Worm (Caenorhabditis elegans) whole organism, young adult: Measurements from ENCODE around the gene srj-22.

Experiments used
- C06A6.2 ChIP-seq: fragments of 200-800 bp; sonication (Bioruptor generic); conservative IDR thresholded peaks from 2 replicates; pipeline ENCODE4 v1.3.6; 2022; ENCODE audit warnings: missing genetic modification characterization, missing compliant biosample characterization
- F33H1.4 ChIP-seq: fragments of 200-800 bp; sonication (Bioruptor generic); IDR thresholded peaks from 2 replicates; pipeline ENCODE4 v1.3.6; 2022; ENCODE audit warnings: missing genetic modification reagents, missing genetic modification characterization, missing compliant biosample characterization
- F52B5.7 ChIP-seq: sonication (generic microtip); optimal IDR thresholded peaks from 2 replicates; lab custom pipeline; 2016; ENCODE audit warnings: mild to moderate bottlenecking, missing genetic modification characterization, missing compliant biosample characterization
- T26A5.8 ChIP-seq: sonication (generic microtip); optimal IDR thresholded peaks from 2 replicates; lab custom pipeline; 2016; ENCODE audit warnings: missing genetic modification characterization, missing compliant biosample characterization
- Y79H2A.3 ChIP-seq: fragments of 200-800 bp; sonication (Bioruptor generic); conservative IDR thresholded peaks from 2 replicates; pipeline ENCODE4 v1.3.6; 2022; ENCODE audit warnings: missing genetic modification reagents, missing genetic modification characterization, missing compliant biosample characterization
- ZK185.1 ChIP-seq: sonication (generic microtip); optimal IDR thresholded peaks from 2 replicates; lab custom pipeline; 2016; ENCODE audit warnings: mild to moderate bottlenecking, missing genetic modification characterization, missing compliant biosample characterization; ENCODE audit not compliant: poor library complexity, severe bottlenecking
- attf-3 ChIP-seq: fragments of 200-800 bp; sonication (Bioruptor generic); conservative IDR thresholded peaks from 2 replicates; pipeline ENCODE4 v1.3.6; 2022; ENCODE audit warnings: missing genetic modification reagents, missing genetic modification characterization, missing compliant biosample characterization
- attf-6 ChIP-seq: fragments of 200-800 bp; sonication (Bioruptor generic); IDR thresholded peaks from 2 replicates; pipeline ENCODE4 v1.3.6; 2022; ENCODE audit warnings: missing genetic modification reagents, missing genetic modification characterization, missing compliant biosample characterization
- cebp-1 ChIP-seq, 2 experiments: fragments of 200-800 bp in 1 of 2; sonication (Bioruptor generic) in 1 of 2; sonication (generic microtip) in 1 of 2; IDR thresholded peaks in 1 of 2; optimal IDR thresholded peaks in 1 of 2; 2 replicates each; pipeline versions ENCODE4 v1.3.6 to Lab custom; 2017 to 2022; ENCODE audit warnings: missing compliant biosample characterization in 2 of 2, missing genetic modification characterization in 2 of 2, mild to moderate bottlenecking in 1 of 2, missing genetic modification reagents in 1 of 2, moderate library complexity in 1 of 2
- cebp-2 ChIP-seq: fragments of 200-800 bp; sonication (Bioruptor generic); IDR thresholded peaks from 2 replicates; pipeline ENCODE4 v1.3.6; 2022; ENCODE audit warnings: missing genetic modification characterization, missing compliant biosample characterization
- ceh-27 ChIP-seq: fragments of 200-800 bp; sonication (Bioruptor generic); optimal IDR thresholded peaks from 2 replicates; lab custom pipeline; 2018; ENCODE audit warnings: mild to moderate bottlenecking, missing genetic modification characterization, moderate library complexity, missing compliant biosample characterization
- efl-1 ChIP-seq: fragments of 150-350 bp; optimal IDR thresholded peaks from 2 replicates; lab custom pipeline; 2014; ENCODE audit warnings: missing biosample characterization, missing genetic modification reagents, missing genetic modification characterization
- egrh-3 ChIP-seq: fragments of 200-800 bp; sonication (Bioruptor generic); IDR thresholded peaks from 2 replicates; pipeline ENCODE4 v1.3.6; 2022; ENCODE audit warnings: missing genetic modification reagents, missing genetic modification characterization, missing compliant biosample characterization
- ekl-4 ChIP-seq: fragments of 200-800 bp; sonication (Bioruptor generic); IDR thresholded peaks from 2 replicates; pipeline ENCODE4 v1.3.6; 2022; ENCODE audit warnings: missing genetic modification reagents, missing genetic modification characterization, missing compliant biosample characterization
- fkh-3 ChIP-seq: sonication (generic microtip); optimal IDR thresholded peaks from 2 replicates; lab custom pipeline; 2016; ENCODE audit warnings: mild to moderate bottlenecking, missing genetic modification characterization, missing compliant biosample characterization
- hrde-1 ChIP-seq: sonication (generic microtip); optimal IDR thresholded peaks from 2 replicates; lab custom pipeline; 2016; ENCODE audit warnings: missing genetic modification characterization, mild to moderate bottlenecking, missing compliant biosample characterization, moderate library complexity, missing genotype, missing genetic modification reagents, borderline replicate concordance
- hsf-1 ChIP-seq: fragments of 200-800 bp; sonication (Bioruptor generic); IDR thresholded peaks from 2 replicates; pipeline ENCODE4 v1.3.6; 2022; ENCODE audit warnings: missing genetic modification reagents, missing genetic modification characterization, missing compliant biosample characterization
- lin-54 ChIP-seq: fragments of 200-800 bp; sonication (Bioruptor generic); optimal IDR thresholded peaks from 2 replicates; lab custom pipeline; 2018; ENCODE audit warnings: mild to moderate bottlenecking, missing genetic modification characterization, missing compliant biosample characterization
- lir-1 ChIP-seq: fragments of 200-800 bp; sonication (Bioruptor generic); conservative IDR thresholded peaks from 2 replicates; pipeline ENCODE4 v1.3.6; 2022; ENCODE audit warnings: missing genetic modification reagents, missing genetic modification characterization, missing compliant biosample characterization
- lsy-27 ChIP-seq: sonication (generic microtip); optimal IDR thresholded peaks from 2 replicates; lab custom pipeline; 2017; ENCODE audit warnings: missing genetic modification characterization, mild to moderate bottlenecking, missing compliant biosample characterization, antibody characterized with exemption, missing genotype, borderline replicate concordance; ENCODE audit not compliant: insufficient read depth
- madf-10 ChIP-seq: sonication (generic microtip); optimal IDR thresholded peaks from 2 replicates; lab custom pipeline; 2016; ENCODE audit warnings: mild to moderate bottlenecking, missing genetic modification characterization, missing compliant biosample characterization
- madf-3 ChIP-seq: fragments of 200-800 bp; sonication (Bioruptor generic); IDR thresholded peaks from 2 replicates; pipeline ENCODE4 v1.3.6; 2022; ENCODE audit warnings: missing genetic modification reagents, missing genetic modification characterization, missing compliant biosample characterization
- madf-8 ChIP-seq: fragments of 200-800 bp; sonication (Bioruptor generic); conservative IDR thresholded peaks from 2 replicates; pipeline ENCODE4 v1.3.6; 2022; ENCODE audit warnings: missing genetic modification reagents, missing genetic modification characterization, missing compliant biosample characterization
- mcd-1 ChIP-seq: fragments of 200-800 bp; sonication (Bioruptor generic); IDR thresholded peaks from 2 replicates; pipeline ENCODE4 v1.3.6; 2022; ENCODE audit warnings: missing genetic modification reagents, missing genetic modification characterization, missing compliant biosample characterization
- mes-4 ChIP-seq: sonication (generic microtip); optimal IDR thresholded peaks from 2 replicates; lab custom pipeline; 2016; ENCODE audit warnings: missing genotype, missing genetic modification characterization, missing compliant biosample characterization
- nhr-80 ChIP-seq: sonication (generic microtip); optimal IDR thresholded peaks from 2 replicates; lab custom pipeline; 2016; ENCODE audit warnings: missing genetic modification characterization, missing compliant biosample characterization
- pbrm-1 ChIP-seq: fragments of 200-800 bp; sonication (Bioruptor generic); IDR thresholded peaks from 2 replicates; pipeline ENCODE4 v1.3.6; 2022; ENCODE audit warnings: missing genetic modification reagents, missing genetic modification characterization, missing compliant biosample characterization
- pha-4 ChIP-seq: fragments of 150-350 bp; sonication (generic microtip); optimal IDR thresholded peaks from 2 replicates; lab custom pipeline; 2014; ENCODE audit warnings: missing biosample characterization, missing genetic modification reagents, missing genetic modification characterization
- sea-2 ChIP-seq: fragments of 200-800 bp; sonication (Bioruptor generic); IDR thresholded peaks from 2 replicates; pipeline ENCODE4 v1.3.6; 2022; ENCODE audit warnings: missing genetic modification characterization, missing compliant biosample characterization
- tbp1 ChIP-seq: fragments of 200-800 bp; sonication (Bioruptor generic); optimal IDR thresholded peaks from 2 replicates; lab custom pipeline; 2018; ENCODE audit warnings: mild to moderate bottlenecking, missing genetic modification characterization, missing compliant biosample characterization
- unc-130 ChIP-seq: sonication (generic microtip); optimal IDR thresholded peaks from 2 replicates; lab custom pipeline; 2016; ENCODE audit warnings: missing genetic modification reagents, missing genetic modification characterization, missing compliant biosample characterization
- ztf-3 ChIP-seq: fragments of 200-800 bp; sonication (Bioruptor generic); optimal IDR thresholded peaks from 2 replicates; lab custom pipeline; 2018; ENCODE audit warnings: mild to moderate bottlenecking, missing genetic modification characterization, missing compliant biosample characterization

srj-22 gene

DNA sequence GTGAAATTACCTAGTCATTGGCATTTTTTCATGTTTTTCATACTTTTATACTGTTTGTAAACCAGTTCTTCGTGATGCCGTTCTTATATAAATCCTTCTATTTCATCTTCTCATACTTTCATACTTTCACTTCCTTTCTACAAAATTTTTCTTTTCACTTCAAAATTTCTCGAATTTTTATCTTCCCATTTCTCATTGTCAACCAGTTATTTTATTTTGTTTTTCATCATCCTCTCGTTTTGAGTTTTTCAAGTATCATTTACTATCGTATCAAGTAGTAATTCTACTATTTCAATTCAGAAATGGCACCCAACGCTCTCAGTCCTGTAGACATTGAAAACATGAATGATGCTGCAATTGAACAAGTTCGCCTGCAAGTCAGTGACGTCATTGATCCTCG lies 15.1 kb upstream of the srj-22 start, which contains the start of gene F28H7.8:
Gene F28H7.8, plus strand, starts transcription at position 301 of the 400 bp plus-strand sequence.
- TF ChIP-seq mcd-1 (GFP tag; lab: Robert Waterston, UW): no peak
- TF ChIP-seq C06A6.2: no peak
- no peak for TF ChIP-seq unc-130 (GFP tag; lab: Kevin White, UChicago)
- TF ChIP-seq sea-2 (GFP tag; lab: Robert Waterston, UW): no peak
- no peak for TF ChIP-seq fkh-3 (tag; lab: Kevin White, UChicago)
- no peak for TF ChIP-seq F52B5.7
- TF ChIP-seq hsf-1 (GFP tag; lab: Robert Waterston, UW): no peak
- no peak for TF ChIP-seq madf-3
- no peak for TF ChIP-seq F33H1.4 (GFP tag; lab: Robert Waterston, UW)
- TF ChIP-seq, all 124 proteins: peak for 0

DNA sequence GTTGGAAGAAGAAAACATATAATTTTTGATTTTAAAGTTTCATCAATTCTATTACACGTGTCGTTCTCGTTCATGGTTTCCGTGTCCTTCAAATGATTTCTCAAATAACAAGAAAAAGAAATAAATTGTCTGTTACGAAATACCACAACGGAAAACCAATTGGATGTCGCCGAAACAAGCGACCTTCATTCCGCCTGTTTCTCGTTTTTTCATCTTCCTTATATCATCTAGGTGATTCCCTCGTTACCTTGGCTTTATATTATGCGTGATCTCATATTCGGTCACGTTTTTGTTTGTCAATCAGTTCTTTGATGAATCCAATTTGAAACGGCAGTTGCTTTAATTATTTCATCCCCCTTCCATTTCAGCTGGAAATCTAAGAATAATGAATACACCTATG lies 13.6 kb upstream of the srj-22 start:
- TF ChIP-seq efl-1 (GFP tag; lab: Kevin White, UChicago): no peak
- TF ChIP-seq cebp-1 (GFP tag; IDR thresholded peaks at IDR 0.05; lab: Robert Waterston, UW): peak; percentile 57; the same call in 1 of the 2 replicates
- TF ChIP-seq cebp-1 (tag; optimal IDR thresholded peaks at IDR 0.05; lab: Kevin White, UChicago): no peak

DNA sequence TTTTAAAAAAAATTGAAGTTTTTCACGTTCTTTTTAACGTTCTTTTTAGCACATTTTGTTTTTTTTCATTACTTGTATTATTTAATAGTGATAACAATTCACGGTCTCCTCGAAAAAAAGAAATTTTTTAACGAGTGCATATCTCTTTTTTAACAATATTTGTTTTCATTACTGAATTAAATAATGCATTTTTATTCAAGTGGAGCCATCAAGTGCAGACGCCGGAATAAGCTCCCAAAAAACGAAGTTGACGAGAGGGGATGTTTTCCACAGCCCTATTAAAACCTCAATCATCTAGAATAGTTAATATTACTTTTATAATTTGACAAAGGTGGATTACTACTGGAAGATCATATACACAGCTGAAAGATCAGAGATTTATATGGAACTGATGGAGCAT lies 13.1 kb upstream of the srj-22 start, which contains the start of gene irld-6:
Gene irld-6, minus strand, starts transcription at position 101 of the 400 bp plus-strand sequence.
- TF ChIP-seq lin-54 (GFP tag; lab: Kevin White, UChicago): no peak
- no peak for TF ChIP-seq lir-1 (GFP tag; lab: Robert Waterston, UW)
- TF ChIP-seq egrh-3 (GFP tag; lab: Robert Waterston, UW): no peak
- TF ChIP-seq ZK185.1: no peak
- TF ChIP-seq ceh-27 (GFP tag; lab: Kevin White, UChicago): no peak
- no peak for TF ChIP-seq ztf-3 (GFP tag; lab: Kevin White, UChicago)
- TF ChIP-seq T26A5.8 (tag; lab: Kevin White, UChicago): no peak
- no peak for TF ChIP-seq cebp-2
- TF ChIP-seq attf-3 (GFP tag; lab: Robert Waterston, UW): no peak
- no peak for TF ChIP-seq ekl-4 (GFP tag; lab: Robert Waterston, UW)
- no peak for TF ChIP-seq pha-4 (tag; lab: Kevin White, UChicago)
- no peak for TF ChIP-seq pbrm-1 (GFP tag; lab: Robert Waterston, UW)
- TF ChIP-seq tbp1 (GFP tag; lab: Kevin White, UChicago): no peak

DNA sequence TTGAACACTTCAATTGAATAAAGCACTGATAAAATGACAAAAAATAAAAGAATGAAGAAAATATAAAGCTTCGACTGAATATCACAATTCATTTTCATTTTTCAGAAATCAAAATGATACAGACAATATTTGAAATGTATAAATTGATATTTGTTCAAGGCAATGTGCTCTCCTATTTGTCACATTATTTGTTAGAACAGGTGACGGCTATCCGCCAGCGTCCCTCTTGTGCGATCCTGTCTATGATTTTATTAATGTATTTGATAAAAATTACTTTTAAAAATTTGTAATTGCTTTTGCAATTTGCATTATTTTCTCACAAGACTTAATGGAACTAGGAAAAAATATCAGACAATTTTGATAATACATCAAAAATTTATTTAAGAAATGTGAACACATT lies 10.5 kb upstream of the srj-22 start, which contains the start of gene F28H7.7:
Gene F28H7.7, minus strand, starts transcription at position 101 of the 400 bp plus-strand sequence.
- TF ChIP-seq madf-10 (tag; lab: Kevin White, UChicago) (no peak), hrde-1 (tag; lab: Kevin White, UChicago) (no peak), lsy-27 (tag; lab: Kevin White, UChicago) (no peak), nhr-80 (no peak), mes-4 (no peak)

DNA sequence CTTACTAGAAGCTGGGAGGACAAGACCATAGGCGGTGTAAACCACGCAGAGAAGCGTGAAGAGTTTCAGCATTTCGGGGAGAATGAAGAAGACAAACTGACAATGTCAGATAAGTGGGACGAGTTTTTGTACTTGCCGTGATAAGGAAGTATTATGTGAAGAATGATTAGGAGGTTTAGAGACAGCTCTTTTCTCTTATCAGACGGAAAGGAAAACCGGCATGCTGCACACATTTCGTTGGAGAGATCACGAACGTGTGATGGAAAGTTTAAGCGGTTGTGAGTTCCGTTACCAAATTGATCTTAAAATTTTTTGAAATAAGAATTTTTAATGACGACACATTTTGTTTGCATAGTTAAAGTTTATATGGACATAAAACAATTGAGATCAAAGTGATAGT lies 7.1 kb upstream of the srj-22 start, which contains the start of gene F28H7.3:
Gene F28H7.3, minus strand, starts transcription at position 159 of the 400 bp plus-strand sequence.
- TF ChIP-seq attf-6 (GFP tag; lab: Robert Waterston, UW) (no peak), nhr-80 (peak; percentile 90), madf-8 (no peak), Y79H2A.3 (GFP tag; lab: Robert Waterston, UW) (no peak)
- TF ChIP-seq, all 124 proteins: peak for 1
